Fruit fly (Drosophila melanogaster): ENCODE results near the gene Psn.

Gene Psn

DNA sequence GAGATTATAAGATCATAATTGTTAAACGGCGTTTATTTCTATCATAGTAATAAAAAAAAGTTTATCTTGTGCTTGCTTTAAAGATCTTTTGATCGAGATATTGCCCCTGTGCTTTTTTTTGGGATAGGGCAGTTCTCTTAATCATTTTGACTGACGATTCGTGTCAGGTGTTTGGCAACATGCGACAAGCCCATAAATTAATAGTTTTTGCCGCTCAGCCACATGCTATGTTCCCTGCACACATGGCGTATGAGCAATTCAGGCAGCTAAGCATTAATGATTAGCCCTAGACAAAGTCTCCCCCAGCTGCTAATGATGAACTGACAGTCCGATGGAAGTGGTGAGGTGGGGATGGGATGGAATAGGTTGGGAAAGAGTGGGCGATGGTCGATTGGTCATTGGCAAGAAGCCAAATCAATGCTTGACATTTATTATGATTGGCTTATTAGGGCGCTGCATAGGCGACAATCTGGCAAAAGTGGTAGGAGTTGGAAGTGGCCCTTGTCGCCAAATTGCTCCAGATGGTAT, 8.7 kb downstream of the Psn start:
- TF ChIP-seq ey (GFP tag; optimal IDR thresholded peaks at IDR 0.05) = no peak
- TF ChIP-seq Sp1 (GFP tag; optimal IDR thresholded peaks at IDR 0.05) = no peak
- no peak for TF ChIP-seq Hr78 (GFP tag; optimal IDR thresholded peaks at IDR 0.05)
- no peak for TF ChIP-seq dl (GFP tag; optimal IDR thresholded peaks at IDR 0.05; ENCODE audit: insufficient read depth in 1 of 2, partially characterized antibody in 2 of 2)
- no peak for TF ChIP-seq psq (GFP tag; optimal IDR thresholded peaks at IDR 0.05)
- TF ChIP-seq Rel (GFP tag; optimal IDR thresholded peaks at IDR 0.05) = no peak
- TF ChIP-seq Rel (tag; optimal IDR thresholded peaks at IDR 0.05) = no peak
- TF ChIP-seq N (GFP tag; optimal IDR thresholded peaks at IDR 0.05) = no peak
- no peak for TF ChIP-seq Hnf4 (GFP tag; optimal IDR thresholded peaks at IDR 0.05)
- TF ChIP-seq dsf (GFP tag; optimal IDR thresholded peaks at IDR 0.05; ENCODE audit: borderline replicate concordance) = no peak
- no peak for TF ChIP-seq tai (GFP tag; optimal IDR thresholded peaks at IDR 0.05)
- TF ChIP-seq CrebA (GFP tag; optimal IDR thresholded peaks at IDR 0.05; ENCODE audit: borderline replicate concordance) = no peak
- no peak for TF ChIP-seq CG32264 (GFP tag; optimal IDR thresholded peaks at IDR 0.05)
- TF ChIP-seq woc (GFP tag; optimal IDR thresholded peaks at IDR 0.05) = no peak
- TF ChIP-seq Abd-B (GFP tag; optimal IDR thresholded peaks at IDR 0.05) = no peak
- no peak for TF ChIP-seq sv (GFP tag; optimal IDR thresholded peaks at IDR 0.05)
- no peak for TF ChIP-seq OdsH (GFP tag; optimal IDR thresholded peaks at IDR 0.05)
- TF ChIP-seq pan (optimal IDR thresholded peaks at IDR 0.05) = no peak
- no peak for TF ChIP-seq CG9705 (GFP tag; optimal IDR thresholded peaks at IDR 0.05)
- TF ChIP-seq sage (GFP tag; optimal IDR thresholded peaks at IDR 0.05) = no peak
- TF ChIP-seq rgr (GFP tag; optimal IDR thresholded peaks at IDR 0.05) = no peak

DNA sequence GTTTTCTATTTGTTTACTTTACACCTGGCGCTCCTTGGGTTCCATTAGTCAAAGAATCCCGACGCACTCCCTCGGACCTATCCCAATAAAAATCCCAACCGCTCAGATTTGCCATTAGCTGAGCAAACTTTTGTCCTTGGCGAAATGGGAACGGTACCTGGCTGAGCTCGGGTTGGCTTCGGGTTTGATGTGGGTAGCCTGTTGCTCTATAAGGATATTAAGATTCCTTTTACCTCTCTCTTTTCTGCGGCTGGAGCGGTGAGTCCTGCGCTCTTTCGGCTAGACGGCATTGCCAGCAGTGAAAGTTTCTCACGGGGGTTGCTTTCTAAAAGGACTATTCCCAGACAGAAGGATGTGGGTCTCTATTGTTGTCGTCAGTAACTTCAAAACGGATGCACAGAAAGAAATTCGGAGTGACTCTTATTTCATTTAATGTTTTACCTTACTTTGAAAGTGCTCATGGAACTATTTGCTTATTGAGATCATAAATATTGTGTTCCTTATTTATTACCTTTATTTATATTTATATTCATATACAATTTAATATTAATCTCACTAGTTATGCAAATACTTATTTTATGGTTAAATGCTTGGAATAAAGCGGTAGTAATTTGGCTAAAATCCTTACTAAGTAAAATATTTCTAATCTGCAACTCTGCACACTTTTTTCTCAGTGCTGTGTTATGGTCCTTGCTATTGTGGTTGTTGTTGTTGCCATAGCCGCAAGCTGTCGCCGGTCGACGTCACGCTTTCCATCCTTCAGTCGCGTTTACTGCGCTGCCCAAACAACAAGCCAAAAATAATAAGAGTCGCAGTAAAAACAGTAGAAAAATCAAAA, 9.6 kb downstream of the Psn start, which contains the start of gene CG5910:
TSS of gene CG5910 (plus strand) at position 788 of the 838 bp plus-strand sequence.
- peak; percentile 85 for TF ChIP-seq Sp1 (GFP tag; optimal IDR thresholded peaks at IDR 0.05)
- TF ChIP-seq Abd-B (GFP tag; optimal IDR thresholded peaks at IDR 0.05) = no peak
- no peak for TF ChIP-seq foxo (GFP tag; optimal IDR thresholded peaks at IDR 0.05)
- no peak for TF ChIP-seq jim (GFP tag; optimal IDR thresholded peaks at IDR 0.05)
- peak; percentile 50 for TF ChIP-seq sv (GFP tag; optimal IDR thresholded peaks at IDR 0.05)
- TF ChIP-seq sage (GFP tag; optimal IDR thresholded peaks at IDR 0.05) = no peak
- TF ChIP-seq OdsH (GFP tag; optimal IDR thresholded peaks at IDR 0.05) = peak; percentile 69
- TF ChIP-seq psq (GFP tag; optimal IDR thresholded peaks at IDR 0.05) = peak; percentile 64
- TF ChIP-seq pan (optimal IDR thresholded peaks at IDR 0.05) = no peak
- no peak for TF ChIP-seq Hnf4 (GFP tag; optimal IDR thresholded peaks at IDR 0.05)
- peak; percentile 2 for TF ChIP-seq woc (GFP tag; optimal IDR thresholded peaks at IDR 0.05)
- TF ChIP-seq Vsx2 (GFP tag; optimal IDR thresholded peaks at IDR 0.05; ENCODE audit: partially characterized antibody) = no peak
- peak; percentile 55 for TF ChIP-seq h (GFP tag; optimal IDR thresholded peaks at IDR 0.05)
- TF ChIP-seq dmrt93B (GFP tag; optimal IDR thresholded peaks at IDR 0.05) = no peak
- TF ChIP-seq Hr78 (GFP tag; optimal IDR thresholded peaks at IDR 0.05) = no peak
- TF ChIP-seq usp (GFP tag; optimal IDR thresholded peaks at IDR 0.05) = no peak
- peak; percentile 1 for TF ChIP-seq ey (GFP tag; optimal IDR thresholded peaks at IDR 0.05)
- TF ChIP-seq HLH106 (tag; optimal IDR thresholded peaks at IDR 0.05) = peak; percentile 78
- no peak for TF ChIP-seq dl (GFP tag; optimal IDR thresholded peaks at IDR 0.05; ENCODE audit: insufficient read depth in 1 of 2, partially characterized antibody in 2 of 2)
- no peak for TF ChIP-seq Rel (GFP tag; optimal IDR thresholded peaks at IDR 0.05)
- TF ChIP-seq Rel (tag; optimal IDR thresholded peaks at IDR 0.05) = peak; percentile 20
- TF ChIP-seq lola (GFP tag; optimal IDR thresholded peaks at IDR 0.05) = no peak
- TF ChIP-seq CG9705 (GFP tag; optimal IDR thresholded peaks at IDR 0.05) = peak; percentile 58
- no peak for TF ChIP-seq brk (GFP tag; optimal IDR thresholded peaks at IDR 0.05)
- TF ChIP-seq Mio (GFP tag; optimal IDR thresholded peaks at IDR 0.05) = no peak
- peak; percentile 63 for TF ChIP-seq rgr (GFP tag; optimal IDR thresholded peaks at IDR 0.05)

DNA sequence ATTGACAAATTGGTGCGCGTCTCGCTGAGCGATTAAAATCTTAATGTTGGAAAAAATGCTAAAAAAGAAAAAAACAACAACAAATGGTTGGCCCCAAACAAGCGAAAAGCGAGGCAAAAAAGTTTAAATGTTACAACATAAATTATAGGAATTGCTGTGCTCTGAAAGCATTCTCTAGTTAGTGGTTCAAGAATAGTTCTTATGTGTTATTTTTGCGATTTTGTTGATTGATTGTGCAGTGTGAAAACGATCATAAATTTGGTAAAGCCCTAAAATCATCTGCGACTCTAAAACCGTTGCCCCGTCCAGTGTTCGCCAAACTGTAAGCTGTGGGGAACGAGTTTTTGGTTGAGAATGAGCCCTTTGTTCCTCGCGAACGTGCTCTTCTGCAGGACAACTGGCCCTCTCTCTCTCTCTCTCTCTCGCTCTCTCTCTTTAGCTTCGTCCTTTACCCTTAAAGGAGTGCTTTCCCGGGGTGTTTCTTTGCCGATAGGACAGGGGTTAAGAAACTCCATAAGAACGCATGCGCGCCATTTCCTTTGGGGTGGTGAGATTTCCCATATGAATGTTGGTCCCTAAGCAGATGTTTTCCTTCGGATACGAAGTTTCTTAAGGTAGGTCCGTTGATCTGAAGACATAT, 10.5 kb downstream of the Psn start:
- TF ChIP-seq Jra (GFP tag; optimal IDR thresholded peaks at IDR 0.05) (no peak), Vsx2 (GFP tag; optimal IDR thresholded peaks at IDR 0.05; ENCODE audit: partially characterized antibody) (no peak), Dif (GFP tag; optimal IDR thresholded peaks at IDR 0.05; ENCODE audit: partially characterized antibody) (peak; percentile 67), dl (GFP tag; optimal IDR thresholded peaks at IDR 0.05; ENCODE audit: insufficient read depth in 1 of 2, partially characterized antibody in 2 of 2) (peak; percentile 6 to 73), rgr (GFP tag; optimal IDR thresholded peaks at IDR 0.05) (no peak), CG32264 (GFP tag; optimal IDR thresholded peaks at IDR 0.05) (no peak), HLH106 (tag; optimal IDR thresholded peaks at IDR 0.05) (no peak), OdsH (GFP tag; optimal IDR thresholded peaks at IDR 0.05) (no peak), sv (GFP tag; optimal IDR thresholded peaks at IDR 0.05) (no peak), Myc (optimal IDR thresholded peaks at IDR 0.05) (peak; percentile 64)

Measured in whole organism, wandering third instar larva.